Worm (Caenorhabditis elegans) whole organism, L4 larva: ENCODE results near the gene sra-10.

ENCODE experiments used
- F26F4.8 ChIP-seq: fragments of 200-800 bp; sonication (Bioruptor generic); conservative IDR thresholded peaks from 2 replicates; pipeline ENCODE4 v1.3.6; 2022; ENCODE audit warnings: missing genetic modification characterization, missing compliant biosample characterization
- aha-1 ChIP-seq: fragments of 150-350 bp; peaks from one replicate; lab custom pipeline; 2014; ENCODE audit warnings: missing biosample characterization, missing genetic modification characterization

- TF ChIP-seq F26F4.8 (GFP tag; lab: Robert Waterston, UW): no peak
- no peak for TF ChIP-seq aha-1
Observed at ce11 chrII:10917174-10917573, 22.3 kb upstream of the sra-10 start, which contains the start of gene F44F4.10.
